Worm (Caenorhabditis elegans) whole organism, L3 larva: ENCODE measurements around the gene C08E8.6.

Experiments used
- R02D3.7 ChIP-seq: fragments of 150-350 bp; optimal IDR thresholded peaks from 2 replicates; lab custom pipeline; 2014; ENCODE audit warnings: missing biosample characterization, missing genetic modification characterization
- ZK546.5 ChIP-seq: sonication (generic microtip); optimal IDR thresholded peaks from 2 replicates; lab custom pipeline; 2017; ENCODE audit warnings: missing biosample characterization, missing genetic modification characterization
- aly-2 ChIP-seq: fragments of 150-350 bp; optimal IDR thresholded peaks from 2 replicates; lab custom pipeline; 2014; ENCODE audit warnings: missing biosample characterization, missing genetic modification characterization
- ceh-16 ChIP-seq: sonication (generic microtip); optimal IDR thresholded peaks from 2 replicates; lab custom pipeline; 2017; ENCODE audit warnings: missing biosample characterization, missing genetic modification characterization
- ceh-28 ChIP-seq: fragments of 150-350 bp; optimal IDR thresholded peaks from 2 replicates; lab custom pipeline; 2014; ENCODE audit warnings: missing biosample characterization, missing genetic modification reagents, missing genetic modification characterization
- egl-27 ChIP-seq: sonication (generic microtip); optimal IDR thresholded peaks from 4 replicates; lab custom pipeline; 2017; ENCODE audit warnings: missing biosample characterization, missing genetic modification reagents, missing genetic modification characterization
- egl-5 ChIP-seq: fragments of 150-350 bp; optimal IDR thresholded peaks from 2 replicates; lab custom pipeline; 2017; ENCODE audit warnings: missing biosample characterization, missing genetic modification reagents, missing genetic modification characterization, inconsistent platforms
- elt-1 ChIP-seq: fragments of 150-350 bp; optimal IDR thresholded peaks from 2 replicates; lab custom pipeline; 2014; ENCODE audit warnings: missing biosample characterization, missing genetic modification characterization
- elt-2 ChIP-seq: sonication (generic microtip); optimal IDR thresholded peaks from 2 replicates; lab custom pipeline; 2016; ENCODE audit warnings: missing genetic modification reagents, mild to moderate bottlenecking, missing genetic modification characterization, missing compliant biosample characterization
- eor-1 ChIP-seq, 2 experiments: fragments of 150-350 bp; optimal IDR thresholded peaks; 2 replicates each; lab custom pipeline; 2014 to 2018; ENCODE audit warnings: missing biosample characterization in 2 of 2, missing genetic modification characterization in 2 of 2
- fkh-10 ChIP-seq: sonication (generic microtip); optimal IDR thresholded peaks from 2 replicates; lab custom pipeline; 2017; ENCODE audit warnings: missing biosample characterization, missing genetic modification reagents, missing genetic modification characterization
- fos-1 ChIP-seq: fragments of 150-350 bp; optimal IDR thresholded peaks from 2 replicates; lab custom pipeline; 2014; ENCODE audit warnings: missing biosample characterization, missing genetic modification characterization
- jun-1 ChIP-seq: fragments of 150-350 bp; optimal IDR thresholded peaks from 2 replicates; lab custom pipeline; 2014; ENCODE audit warnings: missing biosample characterization, missing genetic modification reagents, missing genetic modification characterization
- lin-15B ChIP-seq: fragments of 150-350 bp; optimal IDR thresholded peaks from 2 replicates; lab custom pipeline; 2014; ENCODE audit warnings: missing biosample characterization, missing genetic modification characterization
- lsy-12 ChIP-seq: sonication (generic microtip); optimal IDR thresholded peaks from 2 replicates; lab custom pipeline; 2016; ENCODE audit warnings: mild to moderate bottlenecking, missing genetic modification characterization, missing compliant biosample characterization
- mml-1 ChIP-seq: fragments of 150-350 bp; sonication (generic microtip); optimal IDR thresholded peaks from 3 replicates; lab custom pipeline; 2014; ENCODE audit warnings: missing biosample characterization, missing genetic modification characterization
- nfya-1 ChIP-seq: sonication (generic microtip); optimal IDR thresholded peaks from 2 replicates; lab custom pipeline; 2017; ENCODE audit warnings: missing genetic modification characterization, mild to moderate bottlenecking, missing compliant biosample characterization, antibody characterized with exemption, moderate library complexity; ENCODE audit not compliant: insufficient read depth
- nhr-11 ChIP-seq: fragments of 150-350 bp; optimal IDR thresholded peaks from 2 replicates; lab custom pipeline; 2014; ENCODE audit warnings: missing biosample characterization, missing genetic modification characterization
- nhr-25 ChIP-seq: sonication (generic microtip); optimal IDR thresholded peaks from 2 replicates; lab custom pipeline; 2017; ENCODE audit warnings: missing biosample characterization, missing genetic modification characterization
- nhr-43 ChIP-seq: sonication (generic microtip); optimal IDR thresholded peaks from 2 replicates; lab custom pipeline; 2016; ENCODE audit warnings: mild to moderate bottlenecking, missing genetic modification characterization, missing compliant biosample characterization; ENCODE audit not compliant: poor library complexity, severe bottlenecking
- nhr-76 ChIP-seq: fragments of 150-350 bp; sonication (generic microtip); optimal IDR thresholded peaks from 5 replicates; lab custom pipeline; 2014; ENCODE audit warnings: missing biosample characterization, missing genetic modification characterization
- nhr-77 ChIP-seq: fragments of 150-350 bp; optimal IDR thresholded peaks from 2 replicates; lab custom pipeline; 2014; ENCODE audit warnings: missing biosample characterization, missing genetic modification characterization
- pha-4 ChIP-seq: fragments of 150-350 bp; optimal IDR thresholded peaks from 2 replicates; lab custom pipeline; 2014; ENCODE audit warnings: missing biosample characterization, missing genetic modification reagents, missing genetic modification characterization
- pqm-1 ChIP-seq: fragments of 150-350 bp; optimal IDR thresholded peaks from 2 replicates; lab custom pipeline; 2017; ENCODE audit warnings: missing biosample characterization, missing genetic modification characterization, inconsistent platforms
- skn-1 ChIP-seq: fragments of 150-350 bp; optimal IDR thresholded peaks from 2 replicates; lab custom pipeline; 2014; ENCODE audit warnings: missing biosample characterization, missing genetic modification characterization
- tbx-2 ChIP-seq: sonication (generic microtip); optimal IDR thresholded peaks from 2 replicates; lab custom pipeline; 2016; ENCODE audit warnings: mild to moderate bottlenecking, missing genetic modification characterization, missing compliant biosample characterization
- unc-39 ChIP-seq: sonication (generic microtip); optimal IDR thresholded peaks from 4 replicates; lab custom pipeline; 2017; ENCODE audit warnings: missing biosample characterization, missing genetic modification characterization
- zag-1 ChIP-seq: fragments of 150-350 bp; optimal IDR thresholded peaks from 2 replicates; lab custom pipeline; 2014; ENCODE audit warnings: missing biosample characterization, missing genetic modification characterization
- ztf-11 ChIP-seq: fragments of 150-350 bp; optimal IDR thresholded peaks from 2 replicates; lab custom pipeline; 2014; ENCODE audit warnings: missing biosample characterization, missing genetic modification characterization
- ztf-4 ChIP-seq: fragments of 150-350 bp; optimal IDR thresholded peaks from 2 replicates; lab custom pipeline; 2014; ENCODE audit warnings: missing biosample characterization, missing genetic modification characterization

Gene C08E8.6

DNA sequence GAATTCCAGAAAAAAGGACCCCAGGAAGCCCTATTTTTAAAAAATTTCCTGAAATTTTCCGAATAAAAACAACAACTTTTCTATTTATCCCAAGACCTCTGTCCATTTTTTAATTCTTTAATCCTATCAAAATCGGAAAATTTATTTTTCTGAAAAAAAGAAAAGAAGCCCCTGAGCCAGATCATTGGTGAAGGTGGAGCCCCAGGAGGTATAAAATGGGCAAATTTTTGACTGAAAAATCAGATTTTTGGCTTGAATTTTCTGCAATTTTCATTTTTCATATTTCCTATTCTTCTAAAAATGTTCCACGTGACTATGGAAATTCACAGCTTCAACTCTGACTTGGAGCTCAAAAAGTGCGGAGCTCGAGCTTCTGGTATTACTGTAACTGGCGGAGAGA is 10.6 kb upstream of the C08E8.6 start, which contains the start of gene Y51A2B.8:
Gene Y51A2B.8, plus strand, starts transcription at position 301 of the 400 bp plus-strand sequence.
- TF ChIP-seq nhr-77 (tag; lab: Kevin White, UChicago) (no peak), lsy-12 (tag; lab: Kevin White, UChicago) (no peak), ZK546.5 (tag; lab: Kevin White, UChicago) (no peak), aly-2 (tag; lab: Kevin White, UChicago) (no peak), ztf-11 (tag; lab: Kevin White, UChicago) (no peak), egl-5 (no peak), R02D3.7 (tag; lab: Kevin White, UChicago) (no peak), nhr-11 (tag; lab: Kevin White, UChicago) (no peak), skn-1 (tag; lab: Kevin White, UChicago) (no peak), nhr-76 (tag; lab: Kevin White, UChicago) (no peak), ceh-16 (tag; lab: Kevin White, UChicago) (no peak), elt-2 (tag; lab: Kevin White, UChicago) (no peak), tbx-2 (tag; lab: Kevin White, UChicago) (no peak), pqm-1 (tag; lab: Kevin White, UChicago) (no peak), elt-1 (tag; lab: Kevin White, UChicago) (no peak), lin-15B (tag; lab: Kevin White, UChicago) (no peak), mml-1 (no peak)

DNA sequence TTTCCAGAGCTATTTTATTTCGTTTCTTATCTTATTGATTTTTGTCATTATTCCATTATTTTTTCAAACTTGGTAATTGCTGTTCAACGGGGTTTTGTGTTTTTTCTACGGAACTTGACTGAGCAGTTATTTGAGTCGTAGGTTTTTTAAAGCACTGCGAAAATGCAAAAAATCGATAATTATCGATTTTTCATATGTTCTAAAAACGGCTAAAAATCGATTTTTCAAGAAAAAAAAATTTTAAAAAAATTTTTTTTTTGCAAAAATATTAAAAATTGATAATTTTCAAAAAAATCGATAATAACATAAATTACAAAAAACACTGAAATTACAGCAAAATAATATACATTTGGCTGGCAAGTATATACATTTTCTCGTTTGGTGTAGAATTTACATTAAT is 7.3 kb upstream of the C08E8.6 start:
- TF ChIP-seq eor-1 (tag; optimal IDR thresholded peaks at IDR 0.05; lab: Kevin White, UChicago) = no peak
- peak; percentile 84 for TF ChIP-seq ceh-28 (tag; lab: Kevin White, UChicago)
- TF ChIP-seq lsy-12 (tag; lab: Kevin White, UChicago) = no peak

DNA sequence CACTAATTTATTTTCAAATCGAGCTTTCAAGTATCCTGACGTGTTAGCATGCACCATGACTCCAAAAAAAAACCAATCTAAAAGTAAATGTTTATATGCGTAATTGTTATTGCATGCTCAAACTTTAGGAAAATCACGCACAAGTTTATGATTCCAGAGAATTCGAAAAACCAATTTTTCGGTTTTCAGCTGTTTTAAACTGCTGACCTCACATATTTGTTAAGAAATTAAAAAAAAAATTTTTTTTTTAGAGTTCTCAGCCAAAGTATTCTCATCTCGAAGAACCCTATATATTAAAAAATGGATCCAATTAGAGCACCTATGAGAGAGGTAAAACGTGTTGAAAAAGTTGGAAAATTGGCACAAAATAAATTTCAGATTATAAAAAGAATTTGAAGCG is 6.0 kb upstream of the C08E8.6 start, which contains the start of gene Y51A2B.2:
Gene Y51A2B.2, plus strand, starts transcription at position 301 of the 400 bp plus-strand sequence.
- TF ChIP-seq ceh-28 (tag; lab: Kevin White, UChicago) (no peak), lin-15B (tag; lab: Kevin White, UChicago) (no peak), ztf-11 (tag; lab: Kevin White, UChicago) (no peak), nfya-1 (tag; lab: Kevin White, UChicago) (no peak)

DNA sequence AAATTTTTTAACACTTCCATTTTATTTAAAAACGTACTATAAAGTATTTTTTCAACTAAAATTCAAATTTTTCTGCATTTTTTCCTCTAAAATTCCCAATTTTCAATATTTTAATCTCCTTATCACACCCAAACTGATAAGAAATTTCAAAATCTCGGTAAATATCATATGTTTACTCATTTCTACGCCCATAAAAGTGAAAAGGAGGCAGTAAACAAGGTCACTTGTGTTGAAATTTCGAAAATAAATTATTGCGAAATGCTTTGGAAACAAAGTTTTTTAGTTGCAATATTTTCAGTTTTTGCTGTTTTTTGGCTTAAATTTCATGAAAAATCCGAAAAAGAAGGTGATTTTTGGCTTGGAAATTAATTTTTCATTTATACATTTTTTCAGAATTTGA is 3.4 kb upstream of the C08E8.6 start, which contains the start of gene C08E8.4:
Gene C08E8.4, plus strand, starts transcription at position 268 of the 400 bp plus-strand sequence.
- TF ChIP-seq ZK546.5 (tag; lab: Kevin White, UChicago) = no peak
- no peak for TF ChIP-seq zag-1 (tag; lab: Kevin White, UChicago)
- peak; percentile 80 for TF ChIP-seq pqm-1 (tag; lab: Kevin White, UChicago)
- TF ChIP-seq pha-4 = peak; percentile 75
- TF ChIP-seq elt-2 (tag; lab: Kevin White, UChicago) = peak; percentile 67
- no peak for TF ChIP-seq egl-27 (tag; lab: Kevin White, UChicago)
- TF ChIP-seq ztf-4 (tag; lab: Kevin White, UChicago) = no peak
- TF ChIP-seq jun-1 (tag; lab: Kevin White, UChicago) = peak; percentile 28

DNA sequence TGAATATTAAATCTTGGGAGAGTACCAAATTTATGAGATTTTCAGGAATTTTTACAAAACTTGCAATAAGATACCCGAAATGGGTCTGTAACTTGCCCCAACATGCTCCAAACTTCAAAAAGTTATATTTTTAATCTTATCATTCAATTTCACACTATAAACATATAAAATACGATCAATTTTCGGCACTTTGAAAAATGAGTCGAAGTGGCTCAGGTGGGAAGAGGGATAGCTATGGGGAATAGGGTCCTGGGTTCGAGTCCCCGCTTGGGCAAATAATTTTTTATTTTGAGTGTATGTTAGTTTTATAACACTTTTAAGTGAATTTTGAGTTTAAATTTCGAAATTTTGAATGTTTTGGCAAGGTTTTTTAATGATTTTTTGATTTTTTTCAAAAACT is 2.8 kb upstream of the C08E8.6 start:
- TF ChIP-seq mml-1 (no peak), lin-15B (tag; lab: Kevin White, UChicago) (no peak), unc-39 (tag; lab: Kevin White, UChicago) (no peak), egl-5 (no peak), fkh-10 (GFP tag; lab: Kevin White, UChicago) (no peak), nhr-43 (no peak), nhr-25 (tag; lab: Kevin White, UChicago) (no peak)

DNA sequence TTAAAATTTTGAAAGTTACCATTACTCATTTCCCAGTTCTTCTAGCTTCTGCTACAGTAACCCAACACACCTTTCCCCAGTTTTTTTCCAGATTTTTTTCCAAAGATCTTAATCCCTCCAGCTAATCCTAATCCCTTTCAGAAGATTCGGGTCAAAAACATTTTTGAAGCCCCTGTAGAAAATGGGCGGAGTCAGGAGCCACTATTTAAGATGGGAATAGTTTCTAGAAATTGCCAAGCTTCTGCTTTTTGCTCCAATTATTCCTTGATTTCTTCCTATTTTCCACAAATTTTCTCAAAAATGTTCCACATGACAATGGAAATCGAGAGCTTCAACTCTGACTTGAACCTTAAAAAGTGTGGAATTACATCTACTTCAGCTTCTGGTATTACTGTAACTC is 3.7 kb downstream of the C08E8.6 start, which contains the start of gene C08E8.9:
Gene C08E8.9, plus strand, starts transcription at position 301 of the 400 bp plus-strand sequence.
- TF ChIP-seq fos-1 (tag; lab: Kevin White, UChicago) (no peak), lsy-12 (tag; lab: Kevin White, UChicago) (no peak), tbx-2 (tag; lab: Kevin White, UChicago) (no peak), nhr-25 (tag; lab: Kevin White, UChicago) (no peak), nhr-11 (tag; lab: Kevin White, UChicago) (no peak), eor-1 (tag; optimal IDR thresholded peaks at IDR 0.05; lab: Kevin White, UChicago) (no peak), pqm-1 (tag; lab: Kevin White, UChicago) (no peak), ztf-4 (tag; lab: Kevin White, UChicago) (no peak), elt-1 (tag; lab: Kevin White, UChicago) (no peak), elt-2 (tag; lab: Kevin White, UChicago) (no peak), skn-1 (tag; lab: Kevin White, UChicago) (no peak)
